Worm (Caenorhabditis elegans) whole organism, L1 larva: ENCODE data around the gene F40E10.5.

Experiments used
- ama-1 ChIP-seq: fragments of 150-350 bp; optimal IDR thresholded peaks from 2 replicates; lab custom pipeline; 2014
- isw-1 ChIP-seq: fragments of 200-800 bp; sonication (Bioruptor generic); IDR thresholded peaks from 2 replicates; pipeline ENCODE4 v1.3.6; 2022; ENCODE audit warnings: missing genetic modification characterization, missing compliant biosample characterization
- mdl-1 ChIP-seq, 2 experiments: fragments of 150-350 bp; optimal IDR thresholded peaks; 2 replicates each; lab custom pipeline; 2014 to 2017; ENCODE audit warnings: missing biosample characterization in 2 of 2, missing genetic modification characterization in 2 of 2, inconsistent platforms in 1 of 2
- nhr-11 ChIP-seq: fragments of 150-350 bp; optimal IDR thresholded peaks from 2 replicates; lab custom pipeline; 2014; ENCODE audit warnings: missing biosample characterization, missing genetic modification characterization
- zag-1 ChIP-seq: fragments of 150-350 bp; optimal IDR thresholded peaks from 2 replicates; lab custom pipeline; 2014; ENCODE audit warnings: missing biosample characterization, missing genetic modification characterization

DNA sequence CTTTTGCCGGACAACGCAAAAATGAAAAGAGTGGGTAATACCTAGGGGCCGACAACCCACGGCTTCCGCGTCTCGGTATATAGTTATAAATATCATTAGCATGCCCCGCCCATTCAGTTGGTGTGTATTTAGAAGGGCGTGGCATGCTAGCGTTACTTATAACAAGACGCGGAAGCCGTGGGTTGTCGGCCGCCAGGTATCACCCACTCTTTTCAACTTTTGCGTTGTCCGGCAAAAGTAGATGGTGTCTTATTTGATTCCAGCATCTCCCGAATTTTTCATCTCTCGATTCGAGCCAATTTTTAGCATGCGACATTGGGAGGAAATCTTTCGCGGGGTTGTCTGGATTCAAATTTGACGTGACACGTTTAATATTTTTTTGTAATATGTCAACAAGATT, 16.2 kb downstream of the F40E10.5 start:
- no peak for TF ChIP-seq ama-1 (lab: Kevin White, UChicago)
- no peak for TF ChIP-seq mdl-1 (tag; optimal IDR thresholded peaks at IDR 0.05; lab: Kevin White, UChicago)
- TF ChIP-seq nhr-11: no peak
- no peak for TF ChIP-seq isw-1
- TF ChIP-seq zag-1: no peak
